Worm (Caenorhabditis elegans): ENCODE data around the gene mec-4.

- no peak for TF ChIP-seq T22C8.4 (GFP tag; IDR thresholded peaks at IDR 0.05)
- no peak for TF ChIP-seq med-1 (GFP tag; optimal IDR thresholded peaks at IDR 0.05; ENCODE audit: insufficient read depth)
- no peak for TF ChIP-seq cog-1 (tag; optimal IDR thresholded peaks at IDR 0.05)
- no peak for TF ChIP-seq klf-2 (GFP tag; conservative IDR thresholded peaks at IDR 0.05)
- TF ChIP-seq tab-1 (GFP tag; IDR thresholded peaks at IDR 0.05), result no peak
- no peak for TF ChIP-seq ztf-29 (GFP tag; IDR thresholded peaks at IDR 0.05)
- no peak for TF ChIP-seq flt-1 (GFP tag; IDR thresholded peaks at IDR 0.05)
- no peak for TF ChIP-seq ref-1 (GFP tag; conservative IDR thresholded peaks at IDR 0.05)
Observed at ce11 chrX:16803545-16803944, 3.4 kb downstream of the mec-4 start.

Measured in whole organism, midembryonic.